Worm (Caenorhabditis elegans) whole organism, young adult: ENCODE data around the gene lhfp-4.
"Not testable (repeated sequence)": the region's sequence is repeated elsewhere in the genome, so short reads cannot be mapped to it uniquely, and the experiment has no call there.

ENCODE experiments used
- D2030.7 ChIP-seq: fragments of 200-800 bp; sonication (Bioruptor generic); IDR thresholded peaks from 2 replicates; pipeline ENCODE4 v1.3.6; 2022; ENCODE audit warnings: missing genetic modification reagents, missing genetic modification characterization, missing compliant biosample characterization
- F23B12.7 ChIP-seq: sonication (generic microtip); optimal IDR thresholded peaks from 2 replicates; lab custom pipeline; 2017; ENCODE audit warnings: missing genetic modification characterization, mild to moderate bottlenecking, missing compliant biosample characterization, antibody characterized with exemption, moderate library complexity; ENCODE audit not compliant: insufficient read depth
- F33H1.4 ChIP-seq: fragments of 200-800 bp; sonication (Bioruptor generic); IDR thresholded peaks from 2 replicates; pipeline ENCODE4 v1.3.6; 2022; ENCODE audit warnings: missing genetic modification reagents, missing genetic modification characterization, missing compliant biosample characterization
- F52B5.7 ChIP-seq: sonication (generic microtip); optimal IDR thresholded peaks from 2 replicates; lab custom pipeline; 2016; ENCODE audit warnings: mild to moderate bottlenecking, missing genetic modification characterization, missing compliant biosample characterization
- F57A8.1 ChIP-seq: fragments of 200-800 bp; sonication (Bioruptor generic); optimal IDR thresholded peaks from 2 replicates; lab custom pipeline; 2018; ENCODE audit warnings: mild to moderate bottlenecking, missing genetic modification characterization, moderate library complexity, missing compliant biosample characterization
- atf-7 ChIP-seq: sonication (generic microtip); optimal IDR thresholded peaks from 2 replicates; lab custom pipeline; 2017; ENCODE audit warnings: mild to moderate bottlenecking, missing genetic modification characterization, missing compliant biosample characterization
- athp-1 ChIP-seq: sonication (generic microtip); optimal IDR thresholded peaks from 2 replicates; lab custom pipeline; 2017; ENCODE audit warnings: mild to moderate bottlenecking, missing genetic modification characterization, missing compliant biosample characterization
- attf-3 ChIP-seq: fragments of 200-800 bp; sonication (Bioruptor generic); conservative IDR thresholded peaks from 2 replicates; pipeline ENCODE4 v1.3.6; 2022; ENCODE audit warnings: missing genetic modification reagents, missing genetic modification characterization, missing compliant biosample characterization
- attf-6 ChIP-seq: fragments of 200-800 bp; sonication (Bioruptor generic); IDR thresholded peaks from 2 replicates; pipeline ENCODE4 v1.3.6; 2022; ENCODE audit warnings: missing genetic modification reagents, missing genetic modification characterization, missing compliant biosample characterization
- bed-1 ChIP-seq: fragments of 200-800 bp; sonication (Bioruptor generic); IDR thresholded peaks from 2 replicates; pipeline ENCODE4 v1.3.6; 2022; ENCODE audit warnings: missing genetic modification reagents, missing genetic modification characterization, missing compliant biosample characterization
- cebp-1 ChIP-seq, 2 experiments: fragments of 200-800 bp in 1 of 2; sonication (Bioruptor generic) in 1 of 2; sonication (generic microtip) in 1 of 2; IDR thresholded peaks in 1 of 2; optimal IDR thresholded peaks in 1 of 2; 2 replicates each; pipeline versions ENCODE4 v1.3.6 to Lab custom; 2017 to 2022; ENCODE audit warnings: missing compliant biosample characterization in 2 of 2, missing genetic modification characterization in 2 of 2, mild to moderate bottlenecking in 1 of 2, missing genetic modification reagents in 1 of 2, moderate library complexity in 1 of 2
- ceh-58 ChIP-seq: fragments of 200-800 bp; sonication (Bioruptor generic); IDR thresholded peaks from 2 replicates; pipeline ENCODE4 v1.3.6; 2022; ENCODE audit warnings: missing genetic modification characterization, missing compliant biosample characterization
- ceh-79 ChIP-seq: sonication (generic microtip); optimal IDR thresholded peaks from 2 replicates; lab custom pipeline; 2017; ENCODE audit warnings: mild to moderate bottlenecking, missing genetic modification characterization, missing compliant biosample characterization
- chd-7 ChIP-seq: sonication (generic microtip); optimal IDR thresholded peaks from 2 replicates; lab custom pipeline; 2016; ENCODE audit warnings: mild to moderate bottlenecking, missing genetic modification characterization, moderate library complexity, missing compliant biosample characterization
- dox-1 ChIP-seq: fragments of 200-800 bp; sonication (Bioruptor generic); IDR thresholded peaks from 2 replicates; pipeline ENCODE4 v1.3.6; 2022; ENCODE audit warnings: missing genetic modification reagents, missing genetic modification characterization, missing compliant biosample characterization
- dpff-1 ChIP-seq: sonication (generic microtip); optimal IDR thresholded peaks from 2 replicates; lab custom pipeline; 2017; ENCODE audit warnings: mild to moderate bottlenecking, missing genetic modification characterization, missing compliant biosample characterization
- egl-18 ChIP-seq: fragments of 200-800 bp; sonication (Bioruptor generic); IDR thresholded peaks from 2 replicates; pipeline ENCODE4 v1.3.6; 2022; ENCODE audit warnings: missing genetic modification reagents, missing genetic modification characterization, missing compliant biosample characterization
- ekl-4 ChIP-seq: fragments of 200-800 bp; sonication (Bioruptor generic); IDR thresholded peaks from 2 replicates; pipeline ENCODE4 v1.3.6; 2022; ENCODE audit warnings: missing genetic modification reagents, missing genetic modification characterization, missing compliant biosample characterization
- hmg-1.2 ChIP-seq: fragments of 200-800 bp; sonication (Bioruptor generic); IDR thresholded peaks from 2 replicates; pipeline ENCODE4 v1.3.6; 2022; ENCODE audit warnings: missing genetic modification reagents, missing genetic modification characterization, missing compliant biosample characterization
- hsf-1 ChIP-seq: fragments of 200-800 bp; sonication (Bioruptor generic); IDR thresholded peaks from 2 replicates; pipeline ENCODE4 v1.3.6; 2022; ENCODE audit warnings: missing genetic modification reagents, missing genetic modification characterization, missing compliant biosample characterization
- lag-1 ChIP-seq: fragments of 200-800 bp; sonication (Bioruptor generic); IDR thresholded peaks from 2 replicates; pipeline ENCODE4 v1.3.6; 2022; ENCODE audit warnings: missing genetic modification reagents, missing genetic modification characterization, missing compliant biosample characterization
- lin-40 ChIP-seq: sonication (generic microtip); optimal IDR thresholded peaks from 2 replicates; lab custom pipeline; 2016; ENCODE audit warnings: missing genetic modification characterization, mild to moderate bottlenecking, missing compliant biosample characterization, missing genotype, missing genetic modification reagents
- madf-6 ChIP-seq: fragments of 200-800 bp; sonication (Bioruptor generic); IDR thresholded peaks from 2 replicates; pipeline ENCODE4 v1.3.6; 2022; ENCODE audit warnings: missing genetic modification reagents, missing genetic modification characterization, missing compliant biosample characterization
- madf-8 ChIP-seq: fragments of 200-800 bp; sonication (Bioruptor generic); conservative IDR thresholded peaks from 2 replicates; pipeline ENCODE4 v1.3.6; 2022; ENCODE audit warnings: missing genetic modification reagents, missing genetic modification characterization, missing compliant biosample characterization
- mel-28 ChIP-seq: sonication (generic microtip); optimal IDR thresholded peaks from 2 replicates; lab custom pipeline; 2016; ENCODE audit warnings: borderline replicate concordance, mild to moderate bottlenecking, missing genetic modification characterization, missing compliant biosample characterization
- mes-4 ChIP-seq: sonication (generic microtip); optimal IDR thresholded peaks from 2 replicates; lab custom pipeline; 2016; ENCODE audit warnings: missing genotype, missing genetic modification characterization, missing compliant biosample characterization
- mxl-1 ChIP-seq: sonication (generic microtip); optimal IDR thresholded peaks from 2 replicates; lab custom pipeline; 2016; ENCODE audit warnings: missing genetic modification characterization, missing compliant biosample characterization
- rpc-1 ChIP-seq, 2 experiments: fragments of 150-350 bp in 1 of 2; sonication (generic microtip) in 1 of 2; optimal IDR thresholded peaks; 2 replicates each; lab custom pipeline; 2014 to 2018; ENCODE audit warnings: missing biosample characterization in 1 of 2, missing genetic modification characterization in 1 of 2, missing genetic modification reagents in 1 of 2, missing genotype in 1 of 2
- snpc-4 ChIP-seq, 5 experiments: fragments of 150-350 bp in 1 of 5; sonication (generic microtip) in 4 of 5; optimal IDR thresholded peaks; 2 replicates each; lab custom pipeline; 2014 to 2018; ENCODE audit warnings: missing genetic modification characterization in 5 of 5, missing biosample characterization in 3 of 5, antibody characterized with exemption in 2 of 5, mild to moderate bottlenecking in 2 of 5, missing compliant biosample characterization in 2 of 5, missing genotype in 2 of 5, moderate library complexity in 2 of 5, missing genetic modification reagents in 1 of 5
- somi-1 ChIP-seq: fragments of 200-800 bp; sonication (Bioruptor generic); optimal IDR thresholded peaks from 2 replicates; lab custom pipeline; 2018; ENCODE audit warnings: mild to moderate bottlenecking, missing genetic modification characterization, missing compliant biosample characterization
- sptf-2 ChIP-seq: fragments of 200-800 bp; sonication (Bioruptor generic); optimal IDR thresholded peaks from 2 replicates; lab custom pipeline; 2018; ENCODE audit warnings: mild to moderate bottlenecking, missing genetic modification characterization, missing compliant biosample characterization
- tbp1 ChIP-seq: fragments of 200-800 bp; sonication (Bioruptor generic); optimal IDR thresholded peaks from 2 replicates; lab custom pipeline; 2018; ENCODE audit warnings: mild to moderate bottlenecking, missing genetic modification characterization, missing compliant biosample characterization
- tlf-1 ChIP-seq: fragments of 200-800 bp; sonication (Bioruptor generic); optimal IDR thresholded peaks from 2 replicates; lab custom pipeline; 2018; ENCODE audit warnings: mild to moderate bottlenecking, missing genetic modification characterization, missing compliant biosample characterization
- ztf-25 ChIP-seq: fragments of 200-800 bp; sonication (Bioruptor generic); IDR thresholded peaks from 2 replicates; pipeline ENCODE4 v1.3.6; 2022; ENCODE audit warnings: missing genetic modification reagents, missing genetic modification characterization, missing compliant biosample characterization

Gene lhfp-4

DNA sequence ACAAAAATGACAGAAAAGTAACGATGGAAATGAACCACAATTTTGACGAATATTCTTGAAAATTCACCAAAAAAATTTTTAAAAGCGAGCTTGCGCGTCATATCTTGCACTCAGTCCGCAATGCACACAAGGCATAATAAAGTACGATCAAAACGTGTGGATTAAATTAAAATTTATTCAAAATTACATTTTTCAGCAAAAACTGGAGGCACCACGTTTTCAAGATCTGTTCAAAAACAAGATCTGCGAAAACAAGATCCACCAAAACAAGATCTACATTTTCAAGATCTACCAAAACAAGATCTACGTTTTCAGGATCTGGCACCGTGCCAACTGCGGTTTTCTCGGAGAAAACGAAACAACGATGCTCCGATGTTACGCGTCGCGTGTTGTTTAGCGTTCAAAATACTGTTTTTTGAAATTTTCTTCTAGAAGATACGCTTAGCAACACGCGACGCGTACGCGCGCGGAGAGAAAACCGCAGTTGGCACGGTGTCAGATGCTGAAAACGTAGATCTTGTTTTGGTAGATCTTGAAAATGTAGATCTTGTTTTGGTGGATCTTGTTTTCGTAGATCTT lies 9.2 kb downstream of the lhfp-4 start:
- TF ChIP-seq attf-3 (GFP tag; lab: Robert Waterston, UW) (peak; percentile 62), hmg-1.2 (GFP tag; lab: Robert Waterston, UW) (peak; percentile 18; the same call in 1 of the 2 replicates), athp-1 (tag; lab: Kevin White, UChicago) (peak; percentile 3), snpc-4 (tag; optimal IDR thresholded peaks at IDR 0.05; lab: Kevin White, UChicago) (peak in 1 of 4 experiments; percentile 59), dox-1 (peak; percentile 57), D2030.7 (GFP tag; lab: Robert Waterston, UW) (peak; percentile 86), madf-6 (GFP tag; lab: Robert Waterston, UW) (peak; percentile 66), hsf-1 (GFP tag; lab: Robert Waterston, UW) (peak; percentile 82)
- TF ChIP-seq snpc-4 (GFP tag; optimal IDR thresholded peaks at IDR 0.05; lab: Kevin White, UChicago): not testable (repeated sequence)
- TF ChIP-seq, all 124 proteins: peak for 8; not testable (repeated sequence) for 116

DNA sequence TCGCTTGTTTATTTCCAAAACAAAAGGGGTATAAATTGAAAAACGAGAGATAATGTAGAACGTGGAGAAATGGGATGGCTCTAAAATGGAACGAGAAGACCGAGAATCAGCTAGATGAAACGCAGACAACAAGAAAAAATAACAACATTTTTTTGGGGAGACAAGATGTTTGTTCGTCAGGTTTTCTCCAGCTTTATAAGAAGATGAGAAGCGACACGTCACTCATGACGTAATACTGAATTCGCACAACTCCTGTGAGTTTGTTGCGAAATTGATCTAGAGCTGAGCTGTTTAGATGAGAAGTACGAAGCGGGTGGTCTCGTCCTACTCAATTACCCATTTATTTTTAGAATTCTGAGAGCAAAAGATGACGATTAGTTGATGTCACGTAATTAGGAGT lies 9.9 kb downstream of the lhfp-4 start:
- TF ChIP-seq ceh-79 (tag; lab: Kevin White, UChicago) (no peak), mel-28 (no peak), rpc-1 (optimal IDR thresholded peaks at IDR 0.05; lab: Kevin White, UChicago) (no peak), rpc-1 (tag; optimal IDR thresholded peaks at IDR 0.05; lab: Kevin White, UChicago) (no peak), dpff-1 (tag; lab: Kevin White, UChicago) (no peak), hsf-1 (GFP tag; lab: Robert Waterston, UW) (peak; percentile 50; the same call in 1 of the 2 replicates), tlf-1 (GFP tag; lab: Kevin White, UChicago) (no peak), hmg-1.2 (GFP tag; lab: Robert Waterston, UW) (no peak), lin-40 (peak; percentile 33), somi-1 (GFP tag; lab: Kevin White, UChicago) (no peak), snpc-4 (GFP tag; optimal IDR thresholded peaks at IDR 0.05; lab: Kevin White, UChicago) (no peak), snpc-4 (tag; optimal IDR thresholded peaks at IDR 0.05; lab: Kevin White, UChicago) (peak in 1 of 4 experiments; percentile 31), egl-18 (GFP tag; lab: Robert Waterston, UW) (no peak), F23B12.7 (tag; lab: Kevin White, UChicago) (no peak), mxl-1 (tag; lab: Kevin White, UChicago) (no peak), ekl-4 (GFP tag; lab: Robert Waterston, UW) (no peak), F52B5.7 (tag; lab: Kevin White, UChicago) (no peak), ceh-58 (no peak), mes-4 (tag; lab: Kevin White, UChicago) (no peak), F33H1.4 (GFP tag; lab: Robert Waterston, UW) (no peak), F57A8.1 (GFP tag; lab: Kevin White, UChicago) (no peak), attf-6 (GFP tag; lab: Robert Waterston, UW) (0 out of 2 replicates have a peak, but pooled peaks have one; percentile 54), madf-8 (GFP tag; lab: Robert Waterston, UW) (no peak), chd-7 (tag; lab: Kevin White, UChicago) (no peak), bed-1 (GFP tag; lab: Robert Waterston, UW) (no peak), tbp1 (GFP tag; lab: Kevin White, UChicago) (no peak), ztf-25 (GFP tag; lab: Robert Waterston, UW) (no peak), cebp-1 (GFP tag; IDR thresholded peaks at IDR 0.05; lab: Robert Waterston, UW) (no peak), cebp-1 (tag; optimal IDR thresholded peaks at IDR 0.05; lab: Kevin White, UChicago) (peak; percentile 84), lag-1 (GFP tag; lab: Robert Waterston, UW) (no peak), atf-7 (tag; lab: Kevin White, UChicago) (peak; percentile 30), sptf-2 (GFP tag; lab: Kevin White, UChicago) (no peak)
